Worm (Caenorhabditis elegans) whole organism, late embryonic: ENCODE results near the gene F36A4.4.

Experiments used
- ama-1 ChIP-seq: fragments of 150-350 bp; optimal IDR thresholded peaks from 2 replicates; lab custom pipeline; 2014
- ceh-9 ChIP-seq: sonication (generic microtip); optimal IDR thresholded peaks from 2 replicates; lab custom pipeline; 2016; ENCODE audit warnings: mild to moderate bottlenecking, missing genetic modification characterization, inconsistent platforms, missing compliant biosample characterization
- elt-2 ChIP-seq: sonication (generic microtip); optimal IDR thresholded peaks from 2 replicates; lab custom pipeline; 2016; ENCODE audit warnings: missing genetic modification reagents, missing genetic modification characterization, missing compliant biosample characterization
- elt-4 ChIP-seq: sonication (generic microtip); optimal IDR thresholded peaks from 2 replicates; lab custom pipeline; 2016; ENCODE audit warnings: missing genetic modification characterization, missing compliant biosample characterization
- gmeb-2 ChIP-seq: sonication (generic microtip); optimal IDR thresholded peaks from 2 replicates; lab custom pipeline; 2016; ENCODE audit warnings: missing genetic modification characterization, inconsistent platforms, missing compliant biosample characterization
- mec-3 ChIP-seq: sonication (generic microtip); optimal IDR thresholded peaks from 2 replicates; lab custom pipeline; 2016; ENCODE audit warnings: borderline replicate concordance, missing genetic modification characterization, missing compliant biosample characterization
- pag-3 ChIP-seq: sonication (generic microtip); optimal IDR thresholded peaks from 2 replicates; lab custom pipeline; 2016; ENCODE audit warnings: missing compliant biosample characterization, missing genetic modification characterization, borderline replicate concordance
- pha-4 ChIP-seq: fragments of 150-350 bp; optimal IDR thresholded peaks from 2 replicates; lab custom pipeline; 2018; ENCODE audit warnings: missing biosample characterization, missing genetic modification reagents, missing genetic modification characterization

ce11 chrIV:4247770-4248169, 19.6 kb upstream of the F36A4.4 start, which contains the start of gene ama-1:
- no peak for TF ChIP-seq elt-4 (tag; lab: Kevin White, UChicago)
- no peak for TF ChIP-seq gmeb-2 (tag; lab: Kevin White, UChicago)
- no peak for TF ChIP-seq pha-4
- no peak for TF ChIP-seq ama-1 (lab: Kevin White, UChicago)
- TF ChIP-seq mec-3 (tag; lab: Kevin White, UChicago): no peak
- TF ChIP-seq pag-3 (tag; lab: Kevin White, UChicago): no peak
- no peak for TF ChIP-seq elt-2 (tag; lab: Kevin White, UChicago)
- no peak for TF ChIP-seq ceh-9 (tag; lab: Kevin White, UChicago)
